In the genomic region with DNA sequence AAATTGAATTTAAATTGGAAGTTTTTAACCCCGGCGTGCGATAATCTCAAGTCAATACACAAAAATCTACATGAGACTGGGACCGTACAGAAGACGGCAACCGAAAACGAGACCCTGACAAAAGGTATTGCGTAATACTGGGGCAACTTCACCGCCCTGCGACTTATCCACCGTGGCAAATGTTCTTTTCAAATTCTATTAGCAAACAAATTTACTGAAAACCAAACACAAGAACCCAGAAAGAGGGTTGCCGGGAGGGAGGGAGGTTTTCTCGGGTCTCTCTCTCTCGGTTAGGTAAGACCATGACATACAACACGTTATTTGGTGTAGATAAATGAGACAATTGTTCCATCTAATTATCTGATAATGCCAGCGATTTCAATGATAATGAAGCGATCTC, we compare ENCODE assay signal across 2 fruit fly cellular contexts.
TF ChIP-seq lines count a peak whose summit lies in the region.

No protein-coding gene starts in this region.

- no peak for TF ChIP-seq CTCF in whole organism, embryonic (GFP tag; optimal IDR thresholded peaks at IDR 0.05; lab: Kevin White, UChicago)

TF ChIP-seq in whole organism, embryonic, 481 proteins besides CTCF, POLR2A, EP300 and RAD21:
- TF ChIP-seq psq (GFP tag; optimal IDR thresholded peaks at IDR 0.05; lab: Kevin White, UChicago) = no peak
- no peak for TF ChIP-seq nerfin-2 (GFP tag; IDR thresholded peaks at IDR 0.05; lab: Robert Waterston, UW; ENCODE audit: partially characterized antibody)
- TF ChIP-seq dm (GFP tag; optimal IDR thresholded peaks at IDR 0.05; lab: Kevin White, UChicago) = no peak
- no peak for TF ChIP-seq nerfin-1 (tag; optimal IDR thresholded peaks at IDR 0.05; lab: Kevin White, UChicago)
- no peak for TF ChIP-seq da (GFP tag; optimal IDR thresholded peaks at IDR 0.05; lab: Kevin White, UChicago)
- TF ChIP-seq Med (GFP tag; lab: Kevin White, UChicago) = peak; percentile 51
- TF ChIP-seq D (optimal IDR thresholded peaks at IDR 0.05; lab: Kevin White, UChicago) = no peak
- TF ChIP-seq D (GFP tag; optimal IDR thresholded peaks at IDR 0.05; lab: Kevin White, UChicago) = peak; percentile 6
- TF ChIP-seq Trl (optimal IDR thresholded peaks at IDR 0.05; lab: Kevin White, UChicago) = no peak
- no peak for TF ChIP-seq Trl (GFP tag; optimal IDR thresholded peaks at IDR 0.05; lab: Kevin White, UChicago)
- peak; percentile 37; the same call in 1 of the 2 replicates for TF ChIP-seq vvl (GFP tag; IDR thresholded peaks at IDR 0.05; lab: Robert Waterston, UW)
- TF ChIP-seq tll (GFP tag; optimal IDR thresholded peaks at IDR 0.05; lab: Kevin White, UChicago) = peak in 1 of 2 experiments; percentile 51
- peak; percentile 34 for TF ChIP-seq CG13894 (tag; optimal IDR thresholded peaks at IDR 0.05; lab: Kevin White, UChicago)
- TF ChIP-seq kni (GFP tag; optimal IDR thresholded peaks at IDR 0.05; lab: Kevin White, UChicago) = peak; percentile 40
- no peak for TF ChIP-seq ind (GFP tag; optimal IDR thresholded peaks at IDR 0.05; lab: Kevin White, UChicago)
- TF ChIP-seq grn (GFP tag; optimal IDR thresholded peaks at IDR 0.05; lab: Kevin White, UChicago) = peak; percentile 90
- no peak for TF ChIP-seq CG1647 (GFP tag; optimal IDR thresholded peaks at IDR 0.05; lab: Kevin White, UChicago)
- TF ChIP-seq Pdp1 (GFP tag; optimal IDR thresholded peaks at IDR 0.05; lab: Kevin White, UChicago) = peak in 1 of 2 experiments; percentile 61
- peak; percentile 15 for TF ChIP-seq Kr (GFP tag; optimal IDR thresholded peaks at IDR 0.05; lab: Kevin White, UChicago)
- peak; percentile 49; the same call in 1 of the 2 replicates for TF ChIP-seq crol (GFP tag; IDR thresholded peaks at IDR 0.05; lab: Robert Waterston, UW)
- TF ChIP-seq Hmx (GFP tag; optimal IDR thresholded peaks at IDR 0.05; lab: Kevin White, UChicago) = no peak
- peak; percentile 7 for TF ChIP-seq Vsx1 (GFP tag; optimal IDR thresholded peaks at IDR 0.05; lab: Kevin White, UChicago)
- TF ChIP-seq CG18599 (GFP tag; optimal IDR thresholded peaks at IDR 0.05; lab: Kevin White, UChicago) = peak; percentile 29
- peak; percentile 21 for TF ChIP-seq CG10543 (GFP tag; optimal IDR thresholded peaks at IDR 0.05; lab: Kevin White, UChicago)
- peak; percentile 49 for TF ChIP-seq CG10431 (GFP tag; optimal IDR thresholded peaks at IDR 0.05; lab: Kevin White, UChicago)
- TF ChIP-seq bowl (GFP tag; IDR thresholded peaks at IDR 0.05; lab: Robert Waterston, UW) = no peak
- no peak for TF ChIP-seq ssp (GFP tag; IDR thresholded peaks at IDR 0.05; lab: Robert Waterston, UW)
- peak; percentile 32 for TF ChIP-seq BtbVII (GFP tag; optimal IDR thresholded peaks at IDR 0.05; lab: Kevin White, UChicago)
- peak; percentile 77 for TF ChIP-seq pros (GFP tag; optimal IDR thresholded peaks at IDR 0.05; lab: Kevin White, UChicago)
- TF ChIP-seq CkIIα-i1 (GFP tag; IDR thresholded peaks at IDR 0.05; lab: Robert Waterston, UW) = no peak
- TF ChIP-seq oc (tag; optimal IDR thresholded peaks at IDR 0.05; lab: Kevin White, UChicago) = peak; percentile 39
- no peak for TF ChIP-seq Atf-2 (GFP tag; optimal IDR thresholded peaks at IDR 0.05; lab: Kevin White, UChicago)
- peak; percentile 78 for TF ChIP-seq gsb-n (tag; optimal IDR thresholded peaks at IDR 0.05; lab: Kevin White, UChicago)

TF ChIP-seq in whole organism, prepupa, 60 proteins besides CTCF, POLR2A, EP300 and RAD21:
- TF ChIP-seq fkh (GFP tag; optimal IDR thresholded peaks at IDR 0.05; lab: Kevin White, UChicago) (peak; percentile 82), ss (GFP tag; optimal IDR thresholded peaks at IDR 0.05; lab: Kevin White, UChicago) (no peak)
